Fruit fly (Drosophila melanogaster): ENCODE data around the gene dbe.

The dbe gene

DNA sequence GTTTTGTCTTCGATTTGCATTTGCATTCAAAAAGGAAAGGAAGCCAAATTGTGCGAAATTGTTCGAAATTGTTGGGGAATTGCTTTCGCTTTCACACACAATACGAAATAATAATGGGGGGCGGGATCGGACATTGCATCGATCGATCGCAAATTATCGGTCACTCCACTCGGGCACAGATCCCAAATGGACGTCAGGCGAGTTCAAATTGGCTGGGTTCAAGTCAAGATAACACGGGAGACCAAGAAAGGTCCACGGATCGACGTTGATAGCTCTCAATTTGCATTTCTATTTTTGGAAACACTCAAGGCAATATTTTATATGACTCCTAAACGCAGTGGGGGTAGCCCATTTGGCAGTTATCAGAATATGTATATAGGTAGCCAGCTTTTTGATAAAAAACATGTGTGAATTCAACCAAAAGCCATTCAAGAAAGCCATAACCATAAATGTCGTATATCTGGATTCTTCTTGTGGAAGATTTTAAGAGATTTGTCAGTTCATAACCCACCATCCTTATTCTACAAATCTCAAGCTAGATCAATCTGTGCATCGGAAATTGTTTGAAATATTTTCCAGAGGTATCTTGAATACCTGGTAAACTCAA, 20.4 kb downstream of the dbe start:
- TF ChIP-seq Hr38 (GFP tag; optimal IDR thresholded peaks at IDR 0.05) (no peak), svp (GFP tag) (peak; percentile 99), Eip93F (GFP tag; optimal IDR thresholded peaks at IDR 0.05) (peak; percentile 32)

DNA sequence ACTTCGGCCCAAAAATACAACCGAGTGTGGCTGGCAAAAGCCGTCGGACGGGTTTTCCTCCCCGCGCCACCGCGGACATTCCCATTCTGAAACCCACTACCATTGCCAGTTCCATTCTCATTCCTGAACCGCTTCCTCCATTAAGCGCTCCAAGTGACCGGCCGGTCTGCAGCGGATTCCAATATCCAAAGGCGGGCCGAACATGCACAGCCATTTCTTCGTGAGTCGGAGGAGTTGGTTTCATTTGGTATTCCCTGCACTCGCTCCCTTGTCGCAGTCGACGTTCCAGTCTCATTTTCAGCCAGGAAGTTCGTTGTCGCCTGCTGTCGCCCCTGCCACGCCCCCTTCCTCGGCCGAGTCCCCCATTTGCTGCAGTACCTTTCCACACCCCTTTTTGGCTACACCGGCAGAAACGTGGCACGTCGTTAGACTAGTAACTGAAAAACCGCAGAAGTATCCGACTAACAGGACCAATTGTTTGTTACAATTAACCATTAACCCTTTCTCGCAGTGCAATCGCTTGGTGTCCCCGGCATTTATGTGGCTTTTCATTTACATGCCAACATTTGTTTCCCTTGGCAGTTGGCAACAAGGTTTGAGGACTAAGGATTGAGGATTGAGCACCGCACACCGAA, 21.6 kb downstream of the dbe start:
- peak; percentile 6 for TF ChIP-seq CG6276 (GFP tag; optimal IDR thresholded peaks at IDR 0.05)
- peak; percentile 81 for TF ChIP-seq CG10631 (GFP tag; optimal IDR thresholded peaks at IDR 0.05)
- peak; percentile 66 for TF ChIP-seq CG1621 (tag; optimal IDR thresholded peaks at IDR 0.05)
- peak; percentile 80 for TF ChIP-seq CG7368 (GFP tag; optimal IDR thresholded peaks at IDR 0.05)
- TF ChIP-seq CG34406 (GFP tag; optimal IDR thresholded peaks at IDR 0.05), result peak; percentile 71
- TF ChIP-seq CG6808 (GFP tag; optimal IDR thresholded peaks at IDR 0.05), result peak; percentile 72
- peak in 1 of 2 experiments; percentile 45 for TF ChIP-seq salr (GFP tag; optimal IDR thresholded peaks at IDR 0.05)
- TF ChIP-seq acj6 (GFP tag; optimal IDR thresholded peaks at IDR 0.05), result peak; percentile 78
- TF ChIP-seq CG6163 (GFP tag; IDR thresholded peaks at IDR 0.05), result peak; percentile 87
- TF ChIP-seq esn (GFP tag; optimal IDR thresholded peaks at IDR 0.05), result peak; percentile 92
- peak; percentile 59 for TF ChIP-seq fd59A (GFP tag; optimal IDR thresholded peaks at IDR 0.05)
- peak; percentile 83 for TF ChIP-seq Sox14 (GFP tag; optimal IDR thresholded peaks at IDR 0.05)
- peak; percentile 49 for TF ChIP-seq Hr4 (GFP tag; optimal IDR thresholded peaks at IDR 0.05)
- TF ChIP-seq CG11762 (GFP tag; optimal IDR thresholded peaks at IDR 0.05; ENCODE audit: insufficient read depth), result peak; percentile 47
- peak; percentile 67 for TF ChIP-seq spab (GFP tag; optimal IDR thresholded peaks at IDR 0.05)
- TF ChIP-seq Met (GFP tag; optimal IDR thresholded peaks at IDR 0.05), result peak; percentile 90
- peak; percentile 88 for TF ChIP-seq cyc (GFP tag; optimal IDR thresholded peaks at IDR 0.05)
- TF ChIP-seq Sox15 (GFP tag; optimal IDR thresholded peaks at IDR 0.05), result peak; percentile 53
- TF ChIP-seq dsx (GFP tag; optimal IDR thresholded peaks at IDR 0.05; ENCODE audit: poor library complexity, severe bottlenecking), result peak; percentile 74
- peak; percentile 64 for TF ChIP-seq net (GFP tag; optimal IDR thresholded peaks at IDR 0.05)
- TF ChIP-seq CG15336 (GFP tag; IDR thresholded peaks at IDR 0.05), result 0 out of 2 replicates have a peak, but pooled peaks have one; percentile 43
- peak; percentile 68 for TF ChIP-seq Ets96B (tag; optimal IDR thresholded peaks at IDR 0.05)
- peak; percentile 83 for TF ChIP-seq Eip93F (GFP tag; optimal IDR thresholded peaks at IDR 0.05)
- TF ChIP-seq eg (GFP tag; IDR thresholded peaks at IDR 0.05), result peak; percentile 43; the same call in 2 of the 3 replicates
- peak; percentile 82 for TF ChIP-seq CG6792 (GFP tag; optimal IDR thresholded peaks at IDR 0.05)
- peak; percentile 78 for TF ChIP-seq achi (GFP tag; optimal IDR thresholded peaks at IDR 0.05)
- TF ChIP-seq CG8319 (GFP tag; optimal IDR thresholded peaks at IDR 0.05), result peak; percentile 44
- TF ChIP-seq dac (GFP tag; optimal IDR thresholded peaks at IDR 0.05), result peak; percentile 40
- peak; percentile 82 for TF ChIP-seq Smox (GFP tag; optimal IDR thresholded peaks at IDR 0.05)
- no peak for TF ChIP-seq CG4318 (GFP tag; optimal IDR thresholded peaks at IDR 0.05)
- TF ChIP-seq CG8632 (GFP tag; optimal IDR thresholded peaks at IDR 0.05), result peak; percentile 79
- peak; percentile 31 for TF ChIP-seq CG16779 (tag; optimal IDR thresholded peaks at IDR 0.05)
- TF ChIP-seq fd85E (GFP tag; optimal IDR thresholded peaks at IDR 0.05), result peak; percentile 62
- TF ChIP-seq topi (GFP tag; optimal IDR thresholded peaks at IDR 0.05), result peak; percentile 86
- TF ChIP-seq Ets21C (GFP tag; optimal IDR thresholded peaks at IDR 0.05), result peak; percentile 78
- peak; percentile 90 for TF ChIP-seq svp (GFP tag)
- no peak for TF ChIP-seq CG8119 (GFP tag; IDR thresholded peaks at IDR 0.05)
- TF ChIP-seq CG3919 (GFP tag; optimal IDR thresholded peaks at IDR 0.05), result peak; percentile 87
- TF ChIP-seq Eip78C (GFP tag), result peak; percentile 91
- no peak for TF ChIP-seq CG11294 (GFP tag; IDR thresholded peaks at IDR 0.05)
- peak; percentile 88 for TF ChIP-seq lz (GFP tag; optimal IDR thresholded peaks at IDR 0.05)
- peak; percentile 36; the same call in 1 of the 2 replicates for TF ChIP-seq Gug (GFP tag; IDR thresholded peaks at IDR 0.05)
- peak; percentile 88 for TF ChIP-seq vri (GFP tag; optimal IDR thresholded peaks at IDR 0.05)
- TF ChIP-seq Blimp-1 (GFP tag; optimal IDR thresholded peaks at IDR 0.05), result peak; percentile 63
- TF ChIP-seq fkh (GFP tag; optimal IDR thresholded peaks at IDR 0.05), result no peak
- no peak for TF ChIP-seq Hr38 (GFP tag; optimal IDR thresholded peaks at IDR 0.05)
- TF ChIP-seq CG9139 (GFP tag; optimal IDR thresholded peaks at IDR 0.05), result peak; percentile 16
- peak; percentile 57 for TF ChIP-seq CG6854 (GFP tag; optimal IDR thresholded peaks at IDR 0.05)
